Worm (Caenorhabditis elegans) whole organism, L2 larva: ENCODE results near the gene C06C6.7.

Experiments used
- egl-27 ChIP-seq: sonication (generic microtip); optimal IDR thresholded peaks from 3 replicates; lab custom pipeline; 2017; ENCODE audit warnings: missing biosample characterization, missing genetic modification reagents, missing genetic modification characterization
- unc-55 ChIP-seq: fragments of 150-350 bp; sonication (generic microtip); optimal IDR thresholded peaks from 3 replicates; lab custom pipeline; 2014; ENCODE audit warnings: missing biosample characterization, missing genetic modification reagents, missing genetic modification characterization

DNA sequence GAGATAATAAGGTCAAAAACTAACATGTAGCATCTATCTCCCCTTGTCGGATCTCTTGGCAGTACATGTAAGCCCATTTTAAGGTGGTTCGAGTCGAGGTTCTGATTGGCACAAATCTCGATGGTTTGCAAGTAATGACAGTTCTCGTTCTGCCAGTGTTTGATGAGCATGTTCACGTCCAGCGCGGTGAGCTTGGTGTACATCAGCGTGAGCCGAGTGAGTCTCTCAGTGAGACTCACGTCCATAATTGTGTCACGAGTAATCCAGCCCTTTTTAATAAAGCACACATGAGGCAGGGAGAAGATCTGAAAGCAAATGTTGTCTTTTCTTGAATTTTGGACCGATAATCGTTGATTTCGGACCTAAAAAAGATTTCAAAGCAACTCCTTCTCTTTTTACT is 40.8 kb downstream of the C06C6.7 start, which contains the start of gene T10C6.16:
- no peak for TF ChIP-seq unc-55 (GFP tag; lab: Kevin White, UChicago)
- TF ChIP-seq egl-27, result no peak
